Worm (Caenorhabditis elegans) whole organism, L1 larva: ENCODE data around the gene K04C2.2.

ENCODE experiments used
- C04F5.9 ChIP-seq: sonication (generic microtip); optimal IDR thresholded peaks from 2 replicates; lab custom pipeline; 2016; ENCODE audit warnings: missing genetic modification characterization, missing compliant biosample characterization
- C34B4.2 ChIP-seq: sonication (generic microtip); optimal IDR thresholded peaks from 2 replicates; lab custom pipeline; 2017; ENCODE audit warnings: mild to moderate bottlenecking, missing genetic modification characterization, missing compliant biosample characterization
- F16B12.6 ChIP-seq: fragments of 150-350 bp; optimal IDR thresholded peaks from 2 replicates; lab custom pipeline; 2014; ENCODE audit warnings: missing biosample characterization, missing genetic modification characterization
- ama-1 ChIP-seq: fragments of 150-350 bp; optimal IDR thresholded peaks from 2 replicates; lab custom pipeline; 2014
- ceh-63 ChIP-seq: fragments of 200-800 bp; sonication (Bioruptor generic); optimal IDR thresholded peaks from 2 replicates; lab custom pipeline; 2018; ENCODE audit warnings: mild to moderate bottlenecking, missing genetic modification characterization, missing compliant biosample characterization
- ceh-82 ChIP-seq, 3 experiments: fragments of 150-350 bp in 1 of 3; sonication (generic microtip) in 2 of 3; optimal IDR thresholded peaks; 2 replicates each; lab custom pipeline; 2014 to 2017; ENCODE audit warnings: missing biosample characterization in 3 of 3, missing genetic modification characterization in 3 of 3
- ceh-90 ChIP-seq: sonication (generic microtip); optimal IDR thresholded peaks from 2 replicates; lab custom pipeline; 2016; ENCODE audit warnings: missing genetic modification characterization, missing compliant biosample characterization
- ces-1 ChIP-seq: fragments of 150-350 bp; optimal IDR thresholded peaks from 2 replicates; lab custom pipeline; 2014; ENCODE audit warnings: missing biosample characterization, missing genetic modification reagents, missing genetic modification characterization
- dpl-1 ChIP-seq, 3 experiments: fragments of 150-350 bp in 2 of 3; sonication (generic microtip) in 1 of 3; optimal IDR thresholded peaks; 2 replicates each; lab custom pipeline; 2014 to 2017; ENCODE audit warnings: missing biosample characterization in 3 of 3, missing genetic modification characterization in 3 of 3, missing genetic modification reagents in 3 of 3
- dsc-1 ChIP-seq: sonication (generic microtip); optimal IDR thresholded peaks from 2 replicates; lab custom pipeline; 2016; ENCODE audit warnings: mild to moderate bottlenecking, missing genetic modification characterization, missing compliant biosample characterization
- efl-1 ChIP-seq, 4 experiments: fragments of 150-350 bp; optimal IDR thresholded peaks in 3 of 4; peaks in 1 of 4; 1 replicate in 1 of 4; 2 replicates in 3 of 4; lab custom pipeline; 2014; ENCODE audit warnings: missing biosample characterization in 2 of 4, missing genetic modification characterization in 2 of 4, missing genetic modification reagents in 2 of 4
- egl-27 ChIP-seq, 2 experiments: fragments of 150-350 bp in 1 of 2; sonication (generic microtip); optimal IDR thresholded peaks; 3 replicates each; lab custom pipeline; 2017 to 2018; ENCODE audit warnings: missing biosample characterization in 2 of 2, missing genetic modification characterization in 2 of 2, missing genetic modification reagents in 2 of 2
- elt-2 ChIP-seq: sonication (generic microtip); optimal IDR thresholded peaks from 2 replicates; lab custom pipeline; 2016; ENCODE audit warnings: missing genetic modification characterization, mild to moderate bottlenecking, inconsistent platforms, missing compliant biosample characterization, missing genetic modification reagents
- elt-3 ChIP-seq, 6 experiments: fragments of 150-350 bp in 1 of 6; sonication (generic microtip); optimal IDR thresholded peaks; 2 replicates each; lab custom pipeline; 2017 to 2018; ENCODE audit warnings: missing biosample characterization in 6 of 6, missing genetic modification characterization in 6 of 6, inconsistent platforms in 1 of 6
- fkh-4 ChIP-seq: sonication (generic microtip); optimal IDR thresholded peaks from 2 replicates; lab custom pipeline; 2016; ENCODE audit warnings: missing compliant biosample characterization, missing genetic modification characterization, borderline replicate concordance
- fkh-8 ChIP-seq: sonication (generic microtip); optimal IDR thresholded peaks from 2 replicates; lab custom pipeline; 2016; ENCODE audit warnings: mild to moderate bottlenecking, missing genetic modification characterization, missing compliant biosample characterization
- fos-1 ChIP-seq: fragments of 150-350 bp; optimal IDR thresholded peaks from 2 replicates; lab custom pipeline; 2014; ENCODE audit warnings: missing biosample characterization, missing genetic modification characterization
- grh-1 ChIP-seq: fragments of 200-800 bp; sonication (Bioruptor generic); IDR thresholded peaks from 2 replicates; pipeline ENCODE4 v1.3.6; 2022; ENCODE audit warnings: missing genetic modification reagents, missing genetic modification characterization, missing compliant biosample characterization
- hlh-17 ChIP-seq: fragments of 200-800 bp; sonication (Bioruptor generic); optimal IDR thresholded peaks from 2 replicates; lab custom pipeline; 2018; ENCODE audit warnings: missing genetic modification characterization, mild to moderate bottlenecking, missing compliant biosample characterization, moderate library complexity, borderline replicate concordance
- jun-1 ChIP-seq: fragments of 150-350 bp; optimal IDR thresholded peaks from 2 replicates; lab custom pipeline; 2014; ENCODE audit warnings: missing biosample characterization, missing genetic modification reagents, missing genetic modification characterization
- lin-14 ChIP-seq: fragments of 200-800 bp; sonication (Bioruptor generic); optimal IDR thresholded peaks from 2 replicates; lab custom pipeline; 2018; ENCODE audit warnings: mild to moderate bottlenecking, missing genetic modification characterization, moderate library complexity, missing compliant biosample characterization
- lin-15B ChIP-seq: fragments of 150-350 bp; sonication (generic microtip); optimal IDR thresholded peaks from 3 replicates; lab custom pipeline; 2014; ENCODE audit warnings: missing biosample characterization, missing genetic modification characterization
- lin-35 ChIP-seq, 2 experiments: fragments of 150-350 bp; optimal IDR thresholded peaks; 2 replicates each; lab custom pipeline; 2014; ENCODE audit warnings: missing biosample characterization in 2 of 2, missing genetic modification characterization in 2 of 2, missing genetic modification reagents in 2 of 2
- lin-39 ChIP-seq: fragments of 150-350 bp; optimal IDR thresholded peaks from 2 replicates; lab custom pipeline; 2014; ENCODE audit warnings: missing biosample characterization, missing genetic modification reagents, missing genetic modification characterization
- lir-3 ChIP-seq: sonication (generic microtip); optimal IDR thresholded peaks from 2 replicates; lab custom pipeline; 2016; ENCODE audit warnings: mild to moderate bottlenecking, missing genetic modification characterization, moderate library complexity, missing compliant biosample characterization; ENCODE audit not compliant: poor library complexity
- mab-9 ChIP-seq: fragments of 200-800 bp; sonication (Bioruptor generic); IDR thresholded peaks from 2 replicates; pipeline ENCODE4 v1.3.6; 2022; ENCODE audit warnings: missing genetic modification reagents, missing genetic modification characterization, missing compliant biosample characterization
- mdl-1 ChIP-seq, 2 experiments: fragments of 150-350 bp; optimal IDR thresholded peaks; 2 replicates each; lab custom pipeline; 2014 to 2017; ENCODE audit warnings: missing biosample characterization in 2 of 2, missing genetic modification characterization in 2 of 2, inconsistent platforms in 1 of 2
- mep-1 ChIP-seq: fragments of 150-350 bp; optimal IDR thresholded peaks from 2 replicates; lab custom pipeline; 2014; ENCODE audit warnings: missing biosample characterization, missing genetic modification characterization
- nhr-11 ChIP-seq: fragments of 150-350 bp; optimal IDR thresholded peaks from 2 replicates; lab custom pipeline; 2014; ENCODE audit warnings: missing biosample characterization, missing genetic modification characterization
- nhr-19 ChIP-seq: fragments of 200-800 bp; sonication (Bioruptor generic); conservative IDR thresholded peaks from 2 replicates; pipeline ENCODE4 v1.3.6; 2022; ENCODE audit warnings: missing genetic modification characterization, missing compliant biosample characterization
- nhr-20 ChIP-seq: sonication (generic microtip); optimal IDR thresholded peaks from 2 replicates; lab custom pipeline; 2016; ENCODE audit warnings: mild to moderate bottlenecking, missing genetic modification characterization, missing compliant biosample characterization
- nhr-28 ChIP-seq: fragments of 150-350 bp; optimal IDR thresholded peaks from 2 replicates; lab custom pipeline; 2014; ENCODE audit warnings: missing biosample characterization, missing genetic modification characterization
- nhr-71 ChIP-seq: sonication (generic microtip); optimal IDR thresholded peaks from 2 replicates; lab custom pipeline; 2016; ENCODE audit warnings: mild to moderate bottlenecking, missing genetic modification characterization, moderate library complexity, missing compliant biosample characterization
- nhr-77 ChIP-seq: fragments of 150-350 bp; optimal IDR thresholded peaks from 2 replicates; lab custom pipeline; 2014; ENCODE audit warnings: missing biosample characterization, missing genetic modification characterization
- nhr-84 ChIP-seq: sonication (generic microtip); optimal IDR thresholded peaks from 2 replicates; lab custom pipeline; 2017; ENCODE audit warnings: missing biosample characterization, missing genetic modification characterization
- nhr-85 ChIP-seq: sonication (generic microtip); peaks from one replicate; lab custom pipeline; 2016; ENCODE audit warnings: missing genetic modification characterization, inconsistent platforms, missing compliant biosample characterization
- nhr-90 ChIP-seq: sonication (generic microtip); optimal IDR thresholded peaks from 2 replicates; lab custom pipeline; 2016; ENCODE audit warnings: mild to moderate bottlenecking, missing genetic modification characterization, missing compliant biosample characterization; ENCODE audit not compliant: poor library complexity
- rnt-1 ChIP-seq: sonication (generic microtip); optimal IDR thresholded peaks from 2 replicates; lab custom pipeline; 2016; ENCODE audit warnings: mild to moderate bottlenecking, missing genetic modification characterization, moderate library complexity, missing compliant biosample characterization
- snpc-4 ChIP-seq: fragments of 150-350 bp; optimal IDR thresholded peaks from 2 replicates; lab custom pipeline; 2014; ENCODE audit warnings: missing biosample characterization, missing genetic modification characterization
- snu-23 ChIP-seq: sonication (generic microtip); optimal IDR thresholded peaks from 2 replicates; lab custom pipeline; 2016; ENCODE audit warnings: missing genetic modification characterization, missing compliant biosample characterization
- tbx-2 ChIP-seq: sonication (generic microtip); optimal IDR thresholded peaks from 2 replicates; lab custom pipeline; 2016; ENCODE audit warnings: missing genetic modification characterization, missing compliant biosample characterization
- unc-130 ChIP-seq: fragments of 150-350 bp; optimal IDR thresholded peaks from 2 replicates; lab custom pipeline; 2017; ENCODE audit warnings: missing biosample characterization, missing genetic modification characterization, inconsistent platforms
- unc-30 ChIP-seq: sonication (generic microtip); optimal IDR thresholded peaks from 2 replicates; lab custom pipeline; 2017; ENCODE audit warnings: missing biosample characterization, missing genetic modification characterization
- unc-62 ChIP-seq: fragments of 150-350 bp; optimal IDR thresholded peaks from 2 replicates; lab custom pipeline; 2014; ENCODE audit warnings: missing biosample characterization, missing genetic modification reagents, missing genetic modification characterization
- unc-98 ChIP-seq: fragments of 200-800 bp; sonication (Bioruptor generic); IDR thresholded peaks from 2 replicates; pipeline ENCODE4 v1.3.6; 2022; ENCODE audit warnings: missing genetic modification characterization, missing compliant biosample characterization
- vab-15 ChIP-seq: sonication (generic microtip); optimal IDR thresholded peaks from 2 replicates; lab custom pipeline; 2017; ENCODE audit warnings: missing genotype, mild to moderate bottlenecking, missing genetic modification characterization, missing compliant biosample characterization
- xbp-1 ChIP-seq: sonication (generic microtip); optimal IDR thresholded peaks from 2 replicates; lab custom pipeline; 2016; ENCODE audit warnings: missing genetic modification characterization, missing compliant biosample characterization
- ztf-11 ChIP-seq, 2 experiments: sonication (generic microtip); optimal IDR thresholded peaks; 2 replicates each; lab custom pipeline; 2016 to 2017; ENCODE audit warnings: missing genetic modification characterization in 2 of 2, missing biosample characterization in 1 of 2, missing compliant biosample characterization in 1 of 2
- ztf-4 ChIP-seq: fragments of 150-350 bp; optimal IDR thresholded peaks from 2 replicates; lab custom pipeline; 2014; ENCODE audit warnings: missing biosample characterization, missing genetic modification characterization

K04C2.2 gene

DNA sequence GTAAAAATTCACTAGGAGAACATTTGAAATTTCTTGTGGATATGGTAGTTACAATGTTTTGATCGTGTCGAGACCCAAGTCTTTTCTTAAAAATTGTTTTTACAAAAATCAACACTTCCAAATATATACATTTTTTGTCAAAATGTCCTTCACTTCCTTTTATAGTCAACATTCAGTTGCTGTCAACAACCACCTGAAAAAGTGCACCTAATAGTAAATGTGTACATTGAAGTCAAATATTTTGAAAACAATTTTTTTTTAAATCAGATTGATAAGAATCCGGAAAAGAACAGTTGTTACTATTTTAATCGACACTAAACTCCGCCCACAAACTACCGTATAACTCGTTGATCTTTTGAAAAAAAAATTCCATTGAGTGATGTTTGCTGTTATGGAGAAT is 6.1 kb downstream of the K04C2.2 start:
- TF ChIP-seq nhr-28 (tag; lab: Kevin White, UChicago): no peak
- no peak for TF ChIP-seq ceh-63
- TF ChIP-seq ces-1: no peak
- no peak for TF ChIP-seq efl-1 (optimal IDR thresholded peaks at IDR 0.05; lab: Kevin White, UChicago)
- TF ChIP-seq efl-1 (GFP tag; optimal IDR thresholded peaks at IDR 0.05 in 1 of 2; lab: Kevin White, UChicago): no peak
- no peak for TF ChIP-seq elt-3 (tag; optimal IDR thresholded peaks at IDR 0.05; lab: Kevin White, UChicago)
- TF ChIP-seq nhr-19 (GFP tag; lab: Robert Waterston, UW): no peak
- no peak for TF ChIP-seq unc-62 (GFP tag; lab: Kevin White, UChicago)
- no peak for TF ChIP-seq vab-15 (tag; lab: Kevin White, UChicago)
- TF ChIP-seq egl-27 (tag; optimal IDR thresholded peaks at IDR 0.05; lab: Kevin White, UChicago): no peak
- TF ChIP-seq, all 84 proteins: peak for 0

ce11 chrIII:6897587-6898064 is 8.1 kb downstream of the K04C2.2 start, which contains the start of gene T07E3.4:
Gene T07E3.4 (plus strand): TSS chrIII:6898014.
- TF ChIP-seq nhr-11 (tag; lab: Kevin White, UChicago) (peak; percentile 68), mdl-1 (tag; optimal IDR thresholded peaks at IDR 0.05; lab: Kevin White, UChicago) (peak in 1 of 2 experiments; percentile 84), nhr-77 (peak; percentile 43), nhr-90 (tag; lab: Kevin White, UChicago) (peak; percentile 84), unc-98 (GFP tag; lab: Robert Waterston, UW) (no peak), ceh-63 (no peak), fkh-4 (tag; lab: Kevin White, UChicago) (no peak), elt-2 (peak; percentile 30), ztf-11 (tag; optimal IDR thresholded peaks at IDR 0.05; lab: Kevin White, UChicago) (no peak), ama-1 (peak; percentile 44), nhr-84 (tag; lab: Kevin White, UChicago) (no peak), nhr-19 (GFP tag; lab: Robert Waterston, UW) (peak; percentile 94), unc-30 (tag; lab: Kevin White, UChicago) (no peak), elt-3 (tag; optimal IDR thresholded peaks at IDR 0.05; lab: Kevin White, UChicago) (peak in 4 of 6 experiments; percentile 20 to 94 (median 68)), rnt-1 (tag; lab: Kevin White, UChicago) (peak; percentile 91), hlh-17 (no peak), lin-15B (tag; lab: Kevin White, UChicago) (no peak), nhr-85 (tag; lab: Kevin White, UChicago) (peak; percentile 99), ztf-4 (tag; lab: Kevin White, UChicago) (peak; percentile 85), nhr-20 (tag; lab: Kevin White, UChicago) (peak; percentile 96), jun-1 (peak; percentile 77), fkh-8 (tag; lab: Kevin White, UChicago) (peak; percentile 30), lin-35 (GFP tag; optimal IDR thresholded peaks at IDR 0.05; lab: Kevin White, UChicago) (peak; percentile 67 to 80), C04F5.9 (peak; percentile 69), ceh-82 (tag; optimal IDR thresholded peaks at IDR 0.05; lab: Kevin White, UChicago) (peak; percentile 9 to 73 (median 72)), lin-39 (tag; lab: Kevin White, UChicago) (peak; percentile 76), lin-14 (GFP tag; lab: Kevin White, UChicago) (peak; percentile 95), ceh-90 (tag; lab: Kevin White, UChicago) (no peak), mep-1 (tag; lab: Kevin White, UChicago) (peak; percentile 90), F16B12.6 (tag; lab: Kevin White, UChicago) (peak; percentile 33), lir-3 (tag; lab: Kevin White, UChicago) (peak; percentile 72), dpl-1 (GFP tag; optimal IDR thresholded peaks at IDR 0.05; lab: Kevin White, UChicago) (peak; percentile 47 to 60 (median 59)), grh-1 (GFP tag; lab: Robert Waterston, UW) (peak; percentile 83), mab-9 (GFP tag; lab: Robert Waterston, UW) (no peak), efl-1 (optimal IDR thresholded peaks at IDR 0.05; lab: Kevin White, UChicago) (peak; percentile 69), efl-1 (GFP tag; optimal IDR thresholded peaks at IDR 0.05 in 1 of 2; lab: Kevin White, UChicago) (peak; percentile 46 to 95), fos-1 (tag; lab: Kevin White, UChicago) (peak; percentile 48), xbp-1 (tag; lab: Kevin White, UChicago) (peak; percentile 73), tbx-2 (tag; lab: Kevin White, UChicago) (peak; percentile 89), snpc-4 (tag; lab: Kevin White, UChicago) (peak; percentile 23), snu-23 (peak; percentile 96), C34B4.2 (tag; lab: Kevin White, UChicago) (no peak), unc-130 (tag; lab: Kevin White, UChicago) (peak; percentile 95), dsc-1 (tag; lab: Kevin White, UChicago) (peak; percentile 64), nhr-71 (tag; lab: Kevin White, UChicago) (peak; percentile 97), egl-27 (tag; optimal IDR thresholded peaks at IDR 0.05; lab: Kevin White, UChicago) (peak; percentile 10 to 55)
